Worm (Caenorhabditis elegans) whole organism, young adult: ENCODE results near the gene lgc-1.

Experiments
- B0261.1 ChIP-seq: sonication (generic microtip); optimal IDR thresholded peaks from 2 replicates; lab custom pipeline; 2016; ENCODE audit warnings: mild to moderate bottlenecking, missing genetic modification characterization, moderate library complexity, missing compliant biosample characterization
- C17E4.6 ChIP-seq: fragments of 200-800 bp; sonication (Bioruptor generic); IDR thresholded peaks from 2 replicates; pipeline ENCODE4 v1.3.6; 2022; ENCODE audit warnings: missing genetic modification reagents, missing genetic modification characterization, missing compliant biosample characterization
- F22D6.2 ChIP-seq: sonication (generic microtip); optimal IDR thresholded peaks from 2 replicates; lab custom pipeline; 2016; ENCODE audit warnings: mild to moderate bottlenecking, missing genetic modification characterization, missing compliant biosample characterization
- F23B12.7 ChIP-seq: sonication (generic microtip); optimal IDR thresholded peaks from 2 replicates; lab custom pipeline; 2017; ENCODE audit warnings: missing genetic modification characterization, mild to moderate bottlenecking, missing compliant biosample characterization, antibody characterized with exemption, moderate library complexity; ENCODE audit not compliant: insufficient read depth
- F52B5.7 ChIP-seq: sonication (generic microtip); optimal IDR thresholded peaks from 2 replicates; lab custom pipeline; 2016; ENCODE audit warnings: mild to moderate bottlenecking, missing genetic modification characterization, missing compliant biosample characterization
- K11D2.4 ChIP-seq: fragments of 200-800 bp; sonication (Bioruptor generic); IDR thresholded peaks from 2 replicates; pipeline ENCODE4 v1.3.6; 2022; ENCODE audit warnings: missing genetic modification reagents, missing genetic modification characterization, missing compliant biosample characterization
- Y53G8AR.9 ChIP-seq: fragments of 200-800 bp; sonication (Bioruptor generic); conservative IDR thresholded peaks from 2 replicates; pipeline ENCODE4 v1.3.6; 2022; ENCODE audit warnings: missing genetic modification reagents, missing genetic modification characterization, missing compliant biosample characterization
- Y67H2A.10 ChIP-seq: fragments of 200-800 bp; sonication (Bioruptor generic); conservative IDR thresholded peaks from 2 replicates; pipeline ENCODE4 v1.3.6; 2022; ENCODE audit warnings: missing genetic modification reagents, missing genetic modification characterization, missing compliant biosample characterization
- Y79H2A.3 ChIP-seq: fragments of 200-800 bp; sonication (Bioruptor generic); conservative IDR thresholded peaks from 2 replicates; pipeline ENCODE4 v1.3.6; 2022; ENCODE audit warnings: missing genetic modification reagents, missing genetic modification characterization, missing compliant biosample characterization
- Y95B8A.8 ChIP-seq: fragments of 200-800 bp; sonication (Bioruptor generic); IDR thresholded peaks from 2 replicates; pipeline ENCODE4 v1.3.6; 2022; ENCODE audit warnings: missing genetic modification reagents, missing genetic modification characterization, missing compliant biosample characterization
- ama-1 ChIP-seq, 3 experiments: fragments of 150-350 bp in 1 of 3; sonication (generic microtip) in 2 of 3; optimal IDR thresholded peaks; 2 replicates each; lab custom pipeline; 2014 to 2018; ENCODE audit warnings: missing biosample characterization in 2 of 3, missing genetic modification characterization in 2 of 3, missing genetic modification reagents in 2 of 3
- aptf-3 ChIP-seq: fragments of 200-800 bp; sonication (Bioruptor generic); IDR thresholded peaks from 2 replicates; pipeline ENCODE4 v1.3.6; 2022; ENCODE audit warnings: missing genetic modification characterization, missing compliant biosample characterization
- atf-7 ChIP-seq: sonication (generic microtip); optimal IDR thresholded peaks from 2 replicates; lab custom pipeline; 2017; ENCODE audit warnings: mild to moderate bottlenecking, missing genetic modification characterization, missing compliant biosample characterization
- attf-3 ChIP-seq: fragments of 200-800 bp; sonication (Bioruptor generic); conservative IDR thresholded peaks from 2 replicates; pipeline ENCODE4 v1.3.6; 2022; ENCODE audit warnings: missing genetic modification reagents, missing genetic modification characterization, missing compliant biosample characterization
- attf-5 ChIP-seq: fragments of 200-800 bp; sonication (Bioruptor generic); optimal IDR thresholded peaks from 2 replicates; lab custom pipeline; 2018; ENCODE audit warnings: mild to moderate bottlenecking, missing genetic modification characterization, missing compliant biosample characterization
- bed-2 ChIP-seq: fragments of 200-800 bp; sonication (Bioruptor generic); IDR thresholded peaks from 2 replicates; pipeline ENCODE4 v1.3.6; 2022; ENCODE audit warnings: missing genetic modification reagents, missing genetic modification characterization, missing compliant biosample characterization
- cebp-1 ChIP-seq, 2 experiments: fragments of 200-800 bp in 1 of 2; sonication (Bioruptor generic) in 1 of 2; sonication (generic microtip) in 1 of 2; IDR thresholded peaks in 1 of 2; optimal IDR thresholded peaks in 1 of 2; 2 replicates each; pipeline versions ENCODE4 v1.3.6 to Lab custom; 2017 to 2022; ENCODE audit warnings: missing compliant biosample characterization in 2 of 2, missing genetic modification characterization in 2 of 2, mild to moderate bottlenecking in 1 of 2, missing genetic modification reagents in 1 of 2, moderate library complexity in 1 of 2
- ceh-100 ChIP-seq: fragments of 200-800 bp; sonication (Bioruptor generic); IDR thresholded peaks from 2 replicates; pipeline ENCODE4 v1.3.6; 2022; ENCODE audit warnings: missing genetic modification reagents, missing genetic modification characterization, missing compliant biosample characterization
- ceh-27 ChIP-seq: fragments of 200-800 bp; sonication (Bioruptor generic); optimal IDR thresholded peaks from 2 replicates; lab custom pipeline; 2018; ENCODE audit warnings: mild to moderate bottlenecking, missing genetic modification characterization, moderate library complexity, missing compliant biosample characterization
- chd-7 ChIP-seq: sonication (generic microtip); optimal IDR thresholded peaks from 2 replicates; lab custom pipeline; 2016; ENCODE audit warnings: mild to moderate bottlenecking, missing genetic modification characterization, moderate library complexity, missing compliant biosample characterization
- dox-1 ChIP-seq: fragments of 200-800 bp; sonication (Bioruptor generic); IDR thresholded peaks from 2 replicates; pipeline ENCODE4 v1.3.6; 2022; ENCODE audit warnings: missing genetic modification reagents, missing genetic modification characterization, missing compliant biosample characterization
- dpff-1 ChIP-seq: sonication (generic microtip); optimal IDR thresholded peaks from 2 replicates; lab custom pipeline; 2017; ENCODE audit warnings: mild to moderate bottlenecking, missing genetic modification characterization, missing compliant biosample characterization
- let-607 ChIP-seq, 2 experiments: fragments of 200-800 bp in 1 of 2; sonication (Bioruptor generic) in 1 of 2; sonication (generic microtip) in 1 of 2; optimal IDR thresholded peaks; 2 replicates each; lab custom pipeline; 2016 to 2018; ENCODE audit warnings: mild to moderate bottlenecking in 2 of 2, missing compliant biosample characterization in 2 of 2, missing genetic modification characterization in 2 of 2, moderate library complexity in 2 of 2, missing genotype in 1 of 2
- lir-1 ChIP-seq: fragments of 200-800 bp; sonication (Bioruptor generic); conservative IDR thresholded peaks from 2 replicates; pipeline ENCODE4 v1.3.6; 2022; ENCODE audit warnings: missing genetic modification reagents, missing genetic modification characterization, missing compliant biosample characterization
- lsl-1 ChIP-seq: fragments of 200-800 bp; sonication (Bioruptor generic); optimal IDR thresholded peaks from 2 replicates; lab custom pipeline; 2018; ENCODE audit warnings: mild to moderate bottlenecking, missing genetic modification characterization, moderate library complexity, missing compliant biosample characterization
- madf-6 ChIP-seq: fragments of 200-800 bp; sonication (Bioruptor generic); IDR thresholded peaks from 2 replicates; pipeline ENCODE4 v1.3.6; 2022; ENCODE audit warnings: missing genetic modification reagents, missing genetic modification characterization, missing compliant biosample characterization
- mes-4 ChIP-seq: sonication (generic microtip); optimal IDR thresholded peaks from 2 replicates; lab custom pipeline; 2016; ENCODE audit warnings: missing genotype, missing genetic modification characterization, missing compliant biosample characterization
- nhr-80 ChIP-seq: sonication (generic microtip); optimal IDR thresholded peaks from 2 replicates; lab custom pipeline; 2016; ENCODE audit warnings: missing genetic modification characterization, missing compliant biosample characterization
- pbrm-1 ChIP-seq: fragments of 200-800 bp; sonication (Bioruptor generic); IDR thresholded peaks from 2 replicates; pipeline ENCODE4 v1.3.6; 2022; ENCODE audit warnings: missing genetic modification reagents, missing genetic modification characterization, missing compliant biosample characterization
- pha-4 ChIP-seq: fragments of 150-350 bp; sonication (generic microtip); optimal IDR thresholded peaks from 2 replicates; lab custom pipeline; 2014; ENCODE audit warnings: missing biosample characterization, missing genetic modification reagents, missing genetic modification characterization
- rpc-1 ChIP-seq, 2 experiments: fragments of 150-350 bp in 1 of 2; sonication (generic microtip) in 1 of 2; optimal IDR thresholded peaks; 2 replicates each; lab custom pipeline; 2014 to 2018; ENCODE audit warnings: missing biosample characterization in 1 of 2, missing genetic modification characterization in 1 of 2, missing genetic modification reagents in 1 of 2, missing genotype in 1 of 2
- sdz-38 ChIP-seq: sonication (generic microtip); optimal IDR thresholded peaks from 2 replicates; lab custom pipeline; 2016; ENCODE audit warnings: missing genotype, missing genetic modification characterization, missing compliant biosample characterization
- sea-2 ChIP-seq: fragments of 200-800 bp; sonication (Bioruptor generic); IDR thresholded peaks from 2 replicates; pipeline ENCODE4 v1.3.6; 2022; ENCODE audit warnings: missing genetic modification characterization, missing compliant biosample characterization
- snpc-1.3 ChIP-seq: sonication (generic microtip); optimal IDR thresholded peaks from 2 replicates; lab custom pipeline; 2017; ENCODE audit warnings: missing genetic modification characterization, mild to moderate bottlenecking, missing compliant biosample characterization, antibody characterized with exemption, moderate library complexity, missing genotype, missing genetic modification reagents; ENCODE audit not compliant: insufficient read depth
- snpc-3.4 ChIP-seq: sonication (generic microtip); optimal IDR thresholded peaks from 2 replicates; lab custom pipeline; 2017; ENCODE audit warnings: missing genetic modification characterization, mild to moderate bottlenecking, missing compliant biosample characterization, antibody characterized with exemption, moderate library complexity, missing genotype, missing genetic modification reagents
- snpc-4 ChIP-seq, 5 experiments: fragments of 150-350 bp in 1 of 5; sonication (generic microtip) in 4 of 5; optimal IDR thresholded peaks; 2 replicates each; lab custom pipeline; 2014 to 2018; ENCODE audit warnings: missing genetic modification characterization in 5 of 5, missing biosample characterization in 3 of 5, antibody characterized with exemption in 2 of 5, mild to moderate bottlenecking in 2 of 5, missing compliant biosample characterization in 2 of 5, missing genotype in 2 of 5, moderate library complexity in 2 of 5, missing genetic modification reagents in 1 of 5
- somi-1 ChIP-seq: fragments of 200-800 bp; sonication (Bioruptor generic); optimal IDR thresholded peaks from 2 replicates; lab custom pipeline; 2018; ENCODE audit warnings: mild to moderate bottlenecking, missing genetic modification characterization, missing compliant biosample characterization
- tbp1 ChIP-seq: fragments of 200-800 bp; sonication (Bioruptor generic); optimal IDR thresholded peaks from 2 replicates; lab custom pipeline; 2018; ENCODE audit warnings: mild to moderate bottlenecking, missing genetic modification characterization, missing compliant biosample characterization
- unc-62 ChIP-seq: fragments of 150-350 bp; optimal IDR thresholded peaks from 2 replicates; lab custom pipeline; 2014; ENCODE audit warnings: missing biosample characterization, missing genetic modification reagents, missing genetic modification characterization
- xnd-1 ChIP-seq: sonication (generic microtip); optimal IDR thresholded peaks from 2 replicates; lab custom pipeline; 2016; ENCODE audit warnings: missing genotype, missing genetic modification reagents, missing genetic modification characterization, missing compliant biosample characterization
- ztf-18 ChIP-seq: sonication (generic microtip); optimal IDR thresholded peaks from 2 replicates; lab custom pipeline; 2016; ENCODE audit warnings: missing genotype, mild to moderate bottlenecking, missing genetic modification characterization, missing compliant biosample characterization
- ztf-26 ChIP-seq: sonication (generic microtip); optimal IDR thresholded peaks from 2 replicates; lab custom pipeline; 2017; ENCODE audit warnings: missing genetic modification characterization, missing compliant biosample characterization

lgc-1 gene

ce11 chrV:4131471-4131939, 3.3 kb upstream of the lgc-1 start, which contains the start of gene nhr-57 (continued):
- TF ChIP-seq ceh-27 (GFP tag; lab: Kevin White, UChicago) (peak; percentile 48), lsl-1 (no peak), sdz-38 (tag; lab: Kevin White, UChicago) (no peak), F22D6.2 (tag; lab: Kevin White, UChicago) (peak; percentile 50), aptf-3 (GFP tag; lab: Robert Waterston, UW) (no peak), attf-5 (GFP tag; lab: Kevin White, UChicago) (peak; percentile 29), Y67H2A.10 (GFP tag; lab: Robert Waterston, UW) (no peak), nhr-80 (peak; percentile 83), pha-4 (tag; lab: Kevin White, UChicago) (peak; percentile 79), snpc-3.4 (tag; lab: Kevin White, UChicago) (no peak), Y53G8AR.9 (no peak), somi-1 (GFP tag; lab: Kevin White, UChicago) (peak; percentile 51), F52B5.7 (tag; lab: Kevin White, UChicago) (no peak), unc-62 (peak; percentile 16), dpff-1 (tag; lab: Kevin White, UChicago) (no peak), ztf-26 (tag; lab: Kevin White, UChicago) (peak; percentile 25), Y95B8A.8 (GFP tag; lab: Robert Waterston, UW) (no peak), let-607 (tag; optimal IDR thresholded peaks at IDR 0.05; lab: Kevin White, UChicago) (peak in 1 of 2 experiments; percentile 44), atf-7 (tag; lab: Kevin White, UChicago) (peak; percentile 60), mes-4 (tag; lab: Kevin White, UChicago) (no peak), snpc-4 (GFP tag; optimal IDR thresholded peaks at IDR 0.05; lab: Kevin White, UChicago) (no peak), snpc-4 (tag; optimal IDR thresholded peaks at IDR 0.05; lab: Kevin White, UChicago) (peak in 1 of 4 experiments; percentile 2), chd-7 (tag; lab: Kevin White, UChicago) (peak; percentile 16)

ce11 chrV:4138688-4139087, 3.9 kb downstream of the lgc-1 start, which contains the start of gene lgc-29:
Gene lgc-29 (plus strand): TSS chrV:4138988.
- TF ChIP-seq C17E4.6 (GFP tag; lab: Robert Waterston, UW) (no peak), cebp-1 (GFP tag; IDR thresholded peaks at IDR 0.05; lab: Robert Waterston, UW) (no peak), cebp-1 (tag; optimal IDR thresholded peaks at IDR 0.05; lab: Kevin White, UChicago) (no peak), Y95B8A.8 (GFP tag; lab: Robert Waterston, UW) (no peak)

ce11 chrV:4143034-4143433, 8.2 kb downstream of the lgc-1 start:
- peak; percentile 72 for TF ChIP-seq dox-1
- TF ChIP-seq ceh-100, result no peak
- peak; percentile 23 for TF ChIP-seq tbp1 (GFP tag; lab: Kevin White, UChicago)
- TF ChIP-seq ztf-18 (tag; lab: Kevin White, UChicago), result no peak
- no peak for TF ChIP-seq B0261.1
- TF ChIP-seq pbrm-1 (GFP tag; lab: Robert Waterston, UW), result 0 out of 2 replicates have a peak, but pooled peaks have one; percentile 31
- no peak for TF ChIP-seq snpc-1.3 (tag; lab: Kevin White, UChicago)
- TF ChIP-seq F52B5.7 (tag; lab: Kevin White, UChicago), result no peak
- TF ChIP-seq lsl-1, result peak; percentile 3
- TF ChIP-seq rpc-1 (optimal IDR thresholded peaks at IDR 0.05; lab: Kevin White, UChicago), result no peak
- TF ChIP-seq rpc-1 (tag; optimal IDR thresholded peaks at IDR 0.05; lab: Kevin White, UChicago), result no peak
- TF ChIP-seq attf-3 (GFP tag; lab: Robert Waterston, UW), result no peak
- TF ChIP-seq unc-62, result no peak
- TF ChIP-seq Y79H2A.3 (GFP tag; lab: Robert Waterston, UW), result no peak
- TF ChIP-seq K11D2.4, result peak; percentile 52; the same call in 1 of the 2 replicates
- TF ChIP-seq nhr-80, result peak; percentile 71
- peak; percentile 50; the same call in 1 of the 2 replicates for TF ChIP-seq madf-6 (GFP tag; lab: Robert Waterston, UW)
- no peak for TF ChIP-seq bed-2 (GFP tag; lab: Robert Waterston, UW)
- TF ChIP-seq lir-1 (GFP tag; lab: Robert Waterston, UW), result no peak
- no peak for TF ChIP-seq xnd-1
- no peak for TF ChIP-seq F23B12.7 (tag; lab: Kevin White, UChicago)
- no peak for TF ChIP-seq sea-2 (GFP tag; lab: Robert Waterston, UW)
- TF ChIP-seq ama-1 (optimal IDR thresholded peaks at IDR 0.05; lab: Kevin White, UChicago), result no peak
- no peak for TF ChIP-seq ama-1 (GFP tag; optimal IDR thresholded peaks at IDR 0.05; lab: Kevin White, UChicago)
